Worm (Caenorhabditis elegans): ENCODE results near the gene Y113G7B.27.

Gene Y113G7B.27

ce11 chrV:20203085-20203484, 10.5 kb downstream of the Y113G7B.27 start, which contains the start of gene fbxa-113:
TSS of gene fbxa-113 (plus strand) at chrV:20203385.
- TF ChIP-seq mab-5 (tag; optimal IDR thresholded peaks at IDR 0.05) (no peak), tbx-8 (GFP tag; optimal IDR thresholded peaks at IDR 0.05) (no peak), ceh-43 (GFP tag; optimal IDR thresholded peaks at IDR 0.05) (no peak), bed-3 (GFP tag; optimal IDR thresholded peaks at IDR 0.05) (no peak), elt-1 (tag; optimal IDR thresholded peaks at IDR 0.05; ENCODE audit: borderline replicate concordance, insufficient read depth) (no peak), nhr-12 (tag; optimal IDR thresholded peaks at IDR 0.05) (no peak), lin-32 (GFP tag; optimal IDR thresholded peaks at IDR 0.05) (no peak), ceh-39 (tag; optimal IDR thresholded peaks at IDR 0.05) (no peak), unc-39 (tag; optimal IDR thresholded peaks at IDR 0.05) (no peak), mep-1 (tag; optimal IDR thresholded peaks at IDR 0.05) (no peak), lin-13 (tag; optimal IDR thresholded peaks at IDR 0.05) (no peak), sptf-1 (tag; optimal IDR thresholded peaks at IDR 0.05) (no peak), nhr-2 (tag; optimal IDR thresholded peaks at IDR 0.05) (no peak), lsy-2 (tag; optimal IDR thresholded peaks at IDR 0.05) (no peak), drap-1 (GFP tag; optimal IDR thresholded peaks at IDR 0.05) (no peak), nhr-76 (tag; optimal IDR thresholded peaks at IDR 0.05) (no peak), flh-1 (GFP tag; optimal IDR thresholded peaks at IDR 0.05) (no peak)

- no peak for TF ChIP-seq nhr-12 (tag; optimal IDR thresholded peaks at IDR 0.05)
- TF ChIP-seq ces-1 (GFP tag; optimal IDR thresholded peaks at IDR 0.05) = no peak
- no peak for TF ChIP-seq sptf-1 (tag; optimal IDR thresholded peaks at IDR 0.05)
- TF ChIP-seq sem-2 (GFP tag; optimal IDR thresholded peaks at IDR 0.05) = no peak
- TF ChIP-seq drap-1 (GFP tag; optimal IDR thresholded peaks at IDR 0.05) = no peak
- no peak for TF ChIP-seq cnd-1 (tag; optimal IDR thresholded peaks at IDR 0.05)
- no peak for TF ChIP-seq unc-39 (tag; optimal IDR thresholded peaks at IDR 0.05)
- TF ChIP-seq ceh-43 (GFP tag; optimal IDR thresholded peaks at IDR 0.05) = no peak
- no peak for TF ChIP-seq nhr-76 (tag; optimal IDR thresholded peaks at IDR 0.05)
- TF ChIP-seq lin-32 (GFP tag; optimal IDR thresholded peaks at IDR 0.05) = no peak
- no peak for TF ChIP-seq elt-3 (tag; optimal IDR thresholded peaks at IDR 0.05)
- no peak for TF ChIP-seq hlh-1 (tag; optimal IDR thresholded peaks at IDR 0.05)
- TF ChIP-seq ztf-11 (tag; optimal IDR thresholded peaks at IDR 0.05) = no peak
These were observed 13.5 kb downstream of the Y113G7B.27 start, which contains the start of the genes fbxb-59 and srbc-34 for ce11 chrV:20206086-20206485. TSS of gene fbxb-59 (minus strand) at chrV:20206186. TSS of gene srbc-34 (plus strand) at chrV:20206318.

DNA sequence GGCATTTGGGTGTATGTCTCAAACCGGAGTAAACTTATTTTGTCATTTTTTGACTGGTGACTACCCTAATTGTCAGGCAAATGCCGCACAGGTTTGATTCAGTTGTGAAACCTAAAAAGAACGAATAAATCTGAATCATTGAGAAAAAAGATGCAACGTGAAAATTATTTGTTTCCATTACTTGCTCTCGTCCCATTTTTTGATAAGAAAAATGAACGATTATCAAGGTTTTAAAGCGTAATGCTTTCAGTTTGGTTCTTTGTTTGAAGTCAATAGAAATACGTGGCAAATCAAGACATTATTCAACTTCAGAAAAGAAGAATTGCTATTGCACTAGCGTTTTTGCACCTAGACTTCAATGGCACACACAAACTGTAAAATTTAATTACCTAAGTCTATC, 20.0 kb downstream of the Y113G7B.27 start, which contains the start of gene Y113G7B.12:
Gene Y113G7B.12 (minus strand): TSS at position 101 of the 400 bp plus-strand sequence.
- no peak for TF ChIP-seq nhr-12 (tag; optimal IDR thresholded peaks at IDR 0.05)
- no peak for TF ChIP-seq tbx-8 (GFP tag; optimal IDR thresholded peaks at IDR 0.05)
- no peak for TF ChIP-seq bed-3 (GFP tag; optimal IDR thresholded peaks at IDR 0.05)
- no peak for TF ChIP-seq ceh-39 (tag; optimal IDR thresholded peaks at IDR 0.05)
- TF ChIP-seq ceh-43 (GFP tag; optimal IDR thresholded peaks at IDR 0.05) = no peak
- TF ChIP-seq unc-39 (tag; optimal IDR thresholded peaks at IDR 0.05) = no peak
- no peak for TF ChIP-seq drap-1 (GFP tag; optimal IDR thresholded peaks at IDR 0.05)
- no peak for TF ChIP-seq ceh-83 (GFP tag; optimal IDR thresholded peaks at IDR 0.05)
- TF ChIP-seq nhr-28 (tag; optimal IDR thresholded peaks at IDR 0.05) = no peak
- no peak for TF ChIP-seq nhr-76 (tag; optimal IDR thresholded peaks at IDR 0.05)
- no peak for TF ChIP-seq unc-120 (tag; optimal IDR thresholded peaks at IDR 0.05; ENCODE audit: poor library complexity, severe bottlenecking)
- TF ChIP-seq elt-1 (tag; optimal IDR thresholded peaks at IDR 0.05; ENCODE audit: borderline replicate concordance, insufficient read depth) = no peak
- TF ChIP-seq nhr-2 (tag; optimal IDR thresholded peaks at IDR 0.05) = no peak
- no peak for TF ChIP-seq unc-62 (GFP tag; optimal IDR thresholded peaks at IDR 0.05)
- TF ChIP-seq snpc-4 (tag; optimal IDR thresholded peaks at IDR 0.05) = no peak
- no peak for TF ChIP-seq zip-8 (tag; optimal IDR thresholded peaks at IDR 0.05)
- no peak for TF ChIP-seq ztf-11 (tag; optimal IDR thresholded peaks at IDR 0.05)
- TF ChIP-seq mls-2 (tag; optimal IDR thresholded peaks at IDR 0.05) = no peak
- no peak for TF ChIP-seq elt-3 (tag; optimal IDR thresholded peaks at IDR 0.05)
- TF ChIP-seq pha-4 (tag; optimal IDR thresholded peaks at IDR 0.05) = no peak

DNA sequence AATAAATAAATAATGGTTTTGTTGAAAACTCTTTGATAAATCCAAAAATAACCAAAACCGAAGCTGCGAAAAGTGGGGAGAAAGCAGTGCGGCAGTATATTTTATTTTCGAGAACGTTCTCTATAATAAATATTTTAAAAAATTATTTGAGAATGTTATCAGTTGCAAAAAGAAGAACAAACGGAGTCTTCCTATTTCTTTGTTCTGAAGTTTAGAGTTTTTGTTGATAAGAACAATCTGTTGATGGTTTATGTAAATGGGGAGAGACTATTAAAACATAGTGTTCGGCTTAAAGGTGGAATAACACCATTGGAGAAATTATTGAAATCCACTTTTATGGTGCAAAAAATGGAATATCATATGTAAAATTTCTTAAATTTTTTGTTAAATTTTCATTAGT, 20.5 kb downstream of the Y113G7B.27 start:
- TF ChIP-seq mep-1 (tag; optimal IDR thresholded peaks at IDR 0.05) = no peak
- no peak for TF ChIP-seq mab-5 (tag; optimal IDR thresholded peaks at IDR 0.05)

- no peak for TF ChIP-seq nhr-12 (tag; optimal IDR thresholded peaks at IDR 0.05)
- TF ChIP-seq unc-39 (tag; optimal IDR thresholded peaks at IDR 0.05) = no peak
- TF ChIP-seq pha-4 (tag; optimal IDR thresholded peaks at IDR 0.05) = no peak
- no peak for TF ChIP-seq ztf-11 (tag; optimal IDR thresholded peaks at IDR 0.05)
- TF ChIP-seq blmp-1 (tag; optimal IDR thresholded peaks at IDR 0.05) = no peak
- TF ChIP-seq zip-8 (tag; optimal IDR thresholded peaks at IDR 0.05) = no peak
- no peak for TF ChIP-seq drap-1 (GFP tag; optimal IDR thresholded peaks at IDR 0.05)
- TF ChIP-seq nhr-237 (tag; optimal IDR thresholded peaks at IDR 0.05) = no peak
- no peak for TF ChIP-seq lin-13 (tag; optimal IDR thresholded peaks at IDR 0.05)
These were observed 22.6 kb downstream of the Y113G7B.27 start, which contains the start of gene Y113G7B.11 for ce11 chrV:20215197-20215596. TSS of gene Y113G7B.11 (minus strand) at chrV:20215297.
